Worm (Caenorhabditis elegans): Measurements from ENCODE around the gene dpf-5.
A peak's percentile ranks its signal among the peaks of the same experiment; 100 is the strongest.

dpf-5 gene

DNA sequence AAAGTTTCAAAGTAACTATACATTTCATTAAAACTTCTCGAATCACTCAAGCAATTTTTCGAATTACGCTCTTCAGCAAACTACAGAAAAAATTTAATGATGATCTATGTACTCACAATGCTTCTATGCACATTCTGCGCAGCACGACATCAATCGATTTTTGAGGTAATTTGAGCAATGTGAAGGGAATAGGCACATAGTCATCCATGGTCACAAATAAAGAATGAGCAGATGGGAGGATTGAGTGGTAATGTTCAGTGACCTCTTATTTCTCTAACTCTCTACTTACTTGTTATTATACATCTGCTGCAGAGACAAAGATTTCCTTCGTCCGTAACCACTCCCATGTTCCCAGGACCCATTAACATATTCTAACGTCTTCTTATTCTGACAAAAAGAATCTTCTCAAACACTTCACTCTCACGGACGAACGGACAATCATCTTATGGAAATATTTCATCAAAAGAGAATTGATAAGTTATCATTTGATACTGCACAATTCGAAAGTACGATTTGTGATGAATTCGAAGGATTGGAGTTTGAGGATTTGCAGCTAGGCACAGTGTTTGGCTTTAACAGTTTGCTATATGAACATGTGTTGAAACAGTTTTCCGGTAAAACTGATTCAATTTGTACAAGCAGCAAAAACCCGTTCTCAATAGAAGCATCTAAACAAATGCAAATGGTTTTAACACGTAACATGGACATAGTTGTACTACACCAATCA lies 50.3 kb downstream of the dpf-5 start, which contains the start of the genes fbxb-77 and Y17G9B.11:
Gene fbxb-77, minus strand, starts transcription at position 229 of the 727 bp plus-strand sequence.
Gene Y17G9B.11, plus strand, starts transcription at position 677 of the 727 bp plus-strand sequence.
- no peak for TF ChIP-seq mep-1 (tag; optimal IDR thresholded peaks at IDR 0.05)
- TF ChIP-seq ces-1 (GFP tag; optimal IDR thresholded peaks at IDR 0.05), result peak; percentile 10
- TF ChIP-seq cnd-1 (tag; optimal IDR thresholded peaks at IDR 0.05), result peak; percentile 71
- no peak for TF ChIP-seq elt-3 (tag; optimal IDR thresholded peaks at IDR 0.05)
- no peak for TF ChIP-seq ceh-83 (GFP tag; optimal IDR thresholded peaks at IDR 0.05)
- no peak for TF ChIP-seq ceh-43 (GFP tag; optimal IDR thresholded peaks at IDR 0.05)
- peak; percentile 38 for TF ChIP-seq mls-2 (tag; optimal IDR thresholded peaks at IDR 0.05)
- no peak for TF ChIP-seq nhr-76 (tag; optimal IDR thresholded peaks at IDR 0.05)
